Fruit fly (Drosophila melanogaster): Measurements from ENCODE around the gene Rrp40.

DNA sequence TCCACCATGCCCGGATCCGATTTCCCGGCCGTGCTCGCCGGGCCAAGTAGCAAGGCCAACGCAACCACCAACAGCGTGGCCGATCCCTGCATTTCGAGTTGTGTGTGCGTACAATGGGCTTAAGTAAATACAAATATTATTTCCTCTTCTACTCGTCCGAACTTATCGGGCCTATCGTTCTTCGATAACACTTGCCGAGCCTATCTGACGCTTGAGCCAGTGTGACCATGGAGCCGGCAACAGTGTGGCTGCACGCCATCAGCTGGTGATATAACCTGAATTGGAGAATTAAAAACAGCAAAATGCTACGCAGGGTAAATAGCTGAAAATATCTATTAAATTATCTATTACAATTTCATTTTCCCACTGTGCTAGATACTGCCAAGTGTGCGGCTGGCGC is 18.3 kb upstream of the Rrp40 start, which contains the start of the genes CG17660 and mRpL48:
- TF ChIP-seq psq (optimal IDR thresholded peaks at IDR 0.05) (no peak), h (optimal IDR thresholded peaks at IDR 0.05) (no peak), Myc (optimal IDR thresholded peaks at IDR 0.05) (no peak), insv (optimal IDR thresholded peaks at IDR 0.05) (no peak)
